Fruit fly (Drosophila melanogaster): ENCODE measurements around the gene CG9922.
A peak's percentile ranks its signal among the peaks of the same experiment; 100 is the strongest.

The CG9922 gene

DNA sequence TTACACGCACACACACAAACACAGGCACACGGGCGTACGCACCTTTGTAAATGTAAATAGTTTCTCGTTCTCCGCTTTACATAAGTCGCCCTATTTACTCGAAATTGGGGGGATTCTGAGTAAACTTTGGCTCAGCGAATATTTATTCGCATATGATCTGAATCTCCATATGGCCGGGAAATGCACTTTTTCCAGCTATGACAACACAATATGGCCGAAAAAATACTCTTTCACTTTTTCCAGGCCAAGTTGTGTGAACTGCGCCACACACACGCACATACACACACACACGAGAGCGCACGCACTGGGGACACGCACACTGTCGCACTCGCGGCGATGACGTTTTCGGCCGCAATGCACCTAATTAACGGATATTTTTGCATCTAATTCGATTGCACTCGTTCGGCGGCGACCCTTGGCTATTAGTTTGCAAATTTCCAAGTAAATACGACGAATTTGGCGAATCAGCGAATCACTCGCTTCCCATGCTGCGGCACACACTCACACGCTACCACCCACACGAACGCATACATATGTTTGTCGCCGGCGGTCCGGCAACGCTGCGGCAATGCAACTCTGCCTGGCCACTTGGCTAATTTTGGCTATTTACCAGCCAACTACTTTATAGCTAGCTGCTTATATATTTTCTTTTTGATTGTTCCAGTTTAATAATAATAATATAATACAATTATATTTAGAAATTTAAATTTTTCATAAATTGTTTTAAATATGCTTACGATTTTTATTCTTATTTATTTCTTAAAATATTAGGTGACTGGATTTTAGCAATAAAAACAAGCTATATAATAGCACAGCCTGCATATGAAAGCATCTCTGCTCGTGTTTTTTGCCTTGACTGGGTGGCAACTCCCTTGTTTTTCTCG lies 4.4 kb downstream of the CG9922 start, which contains the start of the genes rdx and CG3061 (continued):
- TF ChIP-seq ATbp (GFP tag; optimal IDR thresholded peaks at IDR 0.05), result peak; percentile 18
- TF ChIP-seq dysf (GFP tag; IDR thresholded peaks at IDR 0.05), result peak; percentile 62; the same call in 2 of the 3 replicates
- no peak for TF ChIP-seq CG31224 (GFP tag; IDR thresholded peaks at IDR 0.05)
- TF ChIP-seq CG10209 (GFP tag; optimal IDR thresholded peaks at IDR 0.05), result peak; percentile 73
- no peak for TF ChIP-seq CG10959 (GFP tag; IDR thresholded peaks at IDR 0.05)
- no peak for TF ChIP-seq sob (GFP tag; IDR thresholded peaks at IDR 0.05)
- TF ChIP-seq CG17568 (GFP tag; optimal IDR thresholded peaks at IDR 0.05), result no peak
- no peak for TF ChIP-seq vvl (GFP tag; IDR thresholded peaks at IDR 0.05)
- no peak for TF ChIP-seq ash1 (GFP tag; optimal IDR thresholded peaks at IDR 0.05)
- TF ChIP-seq corto (GFP tag; optimal IDR thresholded peaks at IDR 0.05), result peak; percentile 14
- TF ChIP-seq rib (GFP tag; IDR thresholded peaks at IDR 0.05), result no peak
- peak; percentile 79 for TF ChIP-seq CG15696 (tag; optimal IDR thresholded peaks at IDR 0.05)
- TF ChIP-seq CG10366 (GFP tag; IDR thresholded peaks at IDR 0.05), result no peak
- TF ChIP-seq sens-2 (GFP tag; IDR thresholded peaks at IDR 0.05), result no peak
- no peak for TF ChIP-seq CG2202 (tag; optimal IDR thresholded peaks at IDR 0.05)
- no peak for TF ChIP-seq CG3163 (GFP tag; optimal IDR thresholded peaks at IDR 0.05)
- peak; percentile 71 for TF ChIP-seq gsb-n (tag; optimal IDR thresholded peaks at IDR 0.05)
- no peak for TF ChIP-seq zf30C (GFP tag; optimal IDR thresholded peaks at IDR 0.05)
- TF ChIP-seq CG13123 (GFP tag; optimal IDR thresholded peaks at IDR 0.05), result no peak
- no peak for TF ChIP-seq CG4360 (GFP tag; IDR thresholded peaks at IDR 0.05)
- TF ChIP-seq CG11093 (GFP tag; IDR thresholded peaks at IDR 0.05), result no peak; the same call in 2 of the 3 replicates
- no peak for TF ChIP-seq pan (optimal IDR thresholded peaks at IDR 0.05)
- no peak for TF ChIP-seq pan (GFP tag; optimal IDR thresholded peaks at IDR 0.05 in 1 of 2, IDR thresholded peaks at IDR 0.05 in 1 of 2)
- TF ChIP-seq hbn (GFP tag; IDR thresholded peaks at IDR 0.05; ENCODE audit: partially characterized antibody), result no peak
- peak in 1 of 2 experiments; percentile 76 for TF ChIP-seq crp (GFP tag; optimal IDR thresholded peaks at IDR 0.05)
- no peak for TF ChIP-seq Gsc (GFP tag; IDR thresholded peaks at IDR 0.05)
- TF ChIP-seq psq (GFP tag; optimal IDR thresholded peaks at IDR 0.05), result no peak
- TF ChIP-seq ranshi (GFP tag; IDR thresholded peaks at IDR 0.05), result 0 out of 2 replicates have a peak, but pooled peaks have one; percentile 6
- no peak for TF ChIP-seq crc (GFP tag; optimal IDR thresholded peaks at IDR 0.05)
- TF ChIP-seq CG15011 (GFP tag; optimal IDR thresholded peaks at IDR 0.05), result no peak
- no peak for TF ChIP-seq exex (tag; optimal IDR thresholded peaks at IDR 0.05)
- TF ChIP-seq Scr (GFP tag; IDR thresholded peaks at IDR 0.05; ENCODE audit: partially characterized antibody), result peak; percentile 38; the same call in 1 of the 2 replicates
- TF ChIP-seq Dip2 (GFP tag; IDR thresholded peaks at IDR 0.05), result no peak
- TF ChIP-seq NFAT (GFP tag; IDR thresholded peaks at IDR 0.05), result peak; percentile 33; the same call in 1 of the 2 replicates
- no peak for TF ChIP-seq CG6175 (GFP tag; IDR thresholded peaks at IDR 0.05)
- no peak for TF ChIP-seq CG7963 (GFP tag; IDR thresholded peaks at IDR 0.05; ENCODE audit: partially characterized antibody)
- TF ChIP-seq D19B (GFP tag; optimal IDR thresholded peaks at IDR 0.05), result peak; percentile 16
- TF ChIP-seq C15 (GFP tag; IDR thresholded peaks at IDR 0.05), result no peak
- TF ChIP-seq CG3726 (GFP tag; IDR thresholded peaks at IDR 0.05), result no peak
- TF ChIP-seq Ssrp (tag; optimal IDR thresholded peaks at IDR 0.05), result peak; percentile 74
- no peak for TF ChIP-seq fd102C (GFP tag; optimal IDR thresholded peaks at IDR 0.05)
- TF ChIP-seq caup (GFP tag; optimal IDR thresholded peaks at IDR 0.05; ENCODE audit: severe bottlenecking), result peak; percentile 55
- TF ChIP-seq maf-S (GFP tag; optimal IDR thresholded peaks at IDR 0.05), result no peak
- TF ChIP-seq phol (tag; optimal IDR thresholded peaks at IDR 0.05), result peak; percentile 74
- TF ChIP-seq CG2120 (GFP tag; optimal IDR thresholded peaks at IDR 0.05), result peak; percentile 20
- no peak for TF ChIP-seq schlank (tag; optimal IDR thresholded peaks at IDR 0.05)
- TF ChIP-seq Ravus (GFP tag; IDR thresholded peaks at IDR 0.05), result no peak
- no peak for TF ChIP-seq Hey (tag; optimal IDR thresholded peaks at IDR 0.05)
- no peak for TF ChIP-seq Lhr (GFP tag; optimal IDR thresholded peaks at IDR 0.05)
